Worm (Caenorhabditis elegans) whole organism, late embryonic: Measurements from ENCODE around the gene M163.22.

ENCODE experiments used
- K02D7.2 ChIP-seq: sonication (generic microtip); optimal IDR thresholded peaks from 2 replicates; lab custom pipeline; 2017; ENCODE audit warnings: mild to moderate bottlenecking, missing genetic modification characterization, missing compliant biosample characterization
- T23F11.4 ChIP-seq: fragments of 200-800 bp; sonication (Bioruptor generic); optimal IDR thresholded peaks from 2 replicates; lab custom pipeline; 2018; ENCODE audit warnings: mild to moderate bottlenecking, missing genetic modification characterization, missing compliant biosample characterization
- ceh-22 ChIP-seq: sonication (generic microtip); optimal IDR thresholded peaks from 2 replicates; lab custom pipeline; 2017; ENCODE audit warnings: missing biosample characterization, missing genetic modification characterization
- dmd-4 ChIP-seq: sonication (generic microtip); optimal IDR thresholded peaks from 2 replicates; lab custom pipeline; 2016; ENCODE audit warnings: borderline replicate concordance, missing genetic modification characterization, missing compliant biosample characterization
- elt-2 ChIP-seq: sonication (generic microtip); optimal IDR thresholded peaks from 2 replicates; lab custom pipeline; 2016; ENCODE audit warnings: missing genetic modification reagents, missing genetic modification characterization, missing compliant biosample characterization
- lin-11 ChIP-seq: fragments of 200-800 bp; sonication (Bioruptor generic); optimal IDR thresholded peaks from 2 replicates; lab custom pipeline; 2018; ENCODE audit warnings: mild to moderate bottlenecking, missing genetic modification characterization, missing compliant biosample characterization
- pqm-1 ChIP-seq: sonication (generic microtip); optimal IDR thresholded peaks from 2 replicates; lab custom pipeline; 2016; ENCODE audit warnings: missing genetic modification characterization, missing compliant biosample characterization
- sox-2 ChIP-seq: fragments of 200-800 bp; sonication (Bioruptor generic); IDR thresholded peaks from 2 replicates; pipeline ENCODE4 v1.3.6; 2022; ENCODE audit warnings: missing genetic modification reagents, missing genetic modification characterization, missing compliant biosample characterization
- syd-9 ChIP-seq: sonication (generic microtip); optimal IDR thresholded peaks from 2 replicates; lab custom pipeline; 2016; ENCODE audit warnings: mild to moderate bottlenecking, missing genetic modification characterization, moderate library complexity, missing compliant biosample characterization
- tbx-2 ChIP-seq: sonication (generic microtip); optimal IDR thresholded peaks from 2 replicates; lab custom pipeline; 2016; ENCODE audit warnings: missing genetic modification characterization, missing compliant biosample characterization
- ttx-3 ChIP-seq: sonication (generic microtip); optimal IDR thresholded peaks from 2 replicates; lab custom pipeline; 2016; ENCODE audit warnings: missing genetic modification reagents, missing genetic modification characterization, missing compliant biosample characterization

DNA sequence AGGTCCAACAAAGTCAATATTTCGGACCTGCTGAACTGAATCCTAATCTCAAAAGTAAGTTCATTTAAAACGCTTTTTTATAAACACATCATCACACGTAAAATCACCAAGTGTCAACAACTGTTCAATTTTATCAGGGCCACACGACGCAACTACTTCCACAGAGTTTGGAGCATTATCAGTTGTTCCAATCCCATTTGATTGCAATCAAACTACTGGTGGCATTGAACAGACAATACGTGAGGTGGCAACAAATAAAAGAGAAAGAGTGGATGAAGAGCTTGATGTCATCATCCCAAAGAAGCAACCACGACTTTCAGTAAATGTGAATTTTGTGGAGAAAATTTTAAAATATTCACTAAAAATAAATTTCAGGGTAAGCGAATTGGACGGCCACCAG is 30.9 kb downstream of the M163.22 start:
- TF ChIP-seq T23F11.4 (GFP tag; lab: Kevin White, UChicago): no peak
- no peak for TF ChIP-seq lin-11 (tag; lab: Kevin White, UChicago)
- TF ChIP-seq dmd-4 (tag; lab: Kevin White, UChicago): no peak
- no peak for TF ChIP-seq tbx-2 (tag; lab: Kevin White, UChicago)
- no peak for TF ChIP-seq ceh-22 (tag; lab: Kevin White, UChicago)
- no peak for TF ChIP-seq syd-9 (tag; lab: Kevin White, UChicago)
- TF ChIP-seq sox-2: no peak
- no peak for TF ChIP-seq K02D7.2 (tag; lab: Kevin White, UChicago)
- peak; percentile 1 for TF ChIP-seq elt-2 (tag; lab: Kevin White, UChicago)
- TF ChIP-seq pqm-1 (tag; lab: Kevin White, UChicago): no peak
- TF ChIP-seq ttx-3 (tag; lab: Kevin White, UChicago): no peak
